Worm (Caenorhabditis elegans) whole organism, midembryonic: ENCODE measurements around the gene C33D3.5.

ENCODE experiments used
- T22C8.4 ChIP-seq: fragments of 200-800 bp; sonication (Bioruptor generic); IDR thresholded peaks from 2 replicates; pipeline ENCODE4 v1.3.6; 2022; ENCODE audit warnings: missing genetic modification characterization, missing compliant biosample characterization
- cog-1 ChIP-seq: sonication (generic microtip); optimal IDR thresholded peaks from 2 replicates; lab custom pipeline; 2016; ENCODE audit warnings: missing genetic modification characterization, missing compliant biosample characterization
- flt-1 ChIP-seq: fragments of 200-800 bp; sonication (Bioruptor generic); IDR thresholded peaks from 2 replicates; pipeline ENCODE4 v1.3.6; 2022; ENCODE audit warnings: missing genetic modification characterization, missing compliant biosample characterization
- klf-2 ChIP-seq: fragments of 200-800 bp; sonication (Bioruptor generic); conservative IDR thresholded peaks from 2 replicates; pipeline ENCODE4 v1.3.6; 2022; ENCODE audit warnings: missing genetic modification reagents, missing genetic modification characterization, missing compliant biosample characterization
- med-1 ChIP-seq: sonication (generic microtip); optimal IDR thresholded peaks from 2 replicates; lab custom pipeline; 2017; ENCODE audit warnings: missing genetic modification characterization, mild to moderate bottlenecking, missing compliant biosample characterization, antibody characterized with exemption, missing genetic modification reagents; ENCODE audit not compliant: insufficient read depth
- ref-1 ChIP-seq: fragments of 200-800 bp; sonication (Bioruptor generic); conservative IDR thresholded peaks from 2 replicates; pipeline ENCODE4 v1.3.6; 2022; ENCODE audit warnings: missing genetic modification reagents, missing genetic modification characterization, missing compliant biosample characterization
- tab-1 ChIP-seq: fragments of 200-800 bp; sonication (Bioruptor generic); IDR thresholded peaks from 2 replicates; pipeline ENCODE4 v1.3.6; 2022; ENCODE audit warnings: missing genetic modification characterization, missing compliant biosample characterization
- ztf-23 ChIP-seq: fragments of 200-800 bp; sonication (Bioruptor generic); IDR thresholded peaks from 2 replicates; pipeline ENCODE4 v1.3.6; 2022; ENCODE audit warnings: missing genetic modification reagents, missing genetic modification characterization, missing compliant biosample characterization
- ztf-29 ChIP-seq: fragments of 200-800 bp; sonication (Bioruptor generic); IDR thresholded peaks from 2 replicates; pipeline ENCODE4 v1.3.6; 2022; ENCODE audit warnings: missing genetic modification reagents, missing genetic modification characterization, missing compliant biosample characterization

C33D3.5 gene

DNA sequence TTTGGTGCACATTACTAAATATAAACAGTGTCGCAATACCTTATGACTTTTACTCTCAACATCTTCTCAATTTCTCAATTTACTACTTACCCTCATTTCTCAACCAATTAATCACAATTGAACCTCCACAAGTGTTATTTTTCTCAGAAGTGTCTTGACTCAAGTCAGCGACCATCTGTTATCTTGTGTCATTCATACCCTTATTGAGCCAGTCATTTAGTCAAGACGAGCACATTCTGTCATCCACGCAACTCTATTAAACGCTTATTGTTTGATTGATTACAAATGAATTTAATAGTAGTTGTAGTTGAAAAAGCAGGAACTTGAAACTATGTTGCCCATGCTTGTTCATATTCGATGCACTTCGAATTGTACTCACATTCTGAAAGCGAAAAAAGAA, 12.2 kb downstream of the C33D3.5 start:
- no peak for TF ChIP-seq flt-1 (GFP tag; lab: Robert Waterston, UW)
- TF ChIP-seq ztf-23 (GFP tag; lab: Robert Waterston, UW) = no peak
- TF ChIP-seq ref-1 (GFP tag; lab: Robert Waterston, UW) = no peak
- no peak for TF ChIP-seq tab-1
- TF ChIP-seq ztf-29 = no peak
- TF ChIP-seq T22C8.4 = no peak

ce11 chrX:10505193-10505592, 14.0 kb downstream of the C33D3.5 start:
- no peak for TF ChIP-seq cog-1 (tag; lab: Kevin White, UChicago)
- TF ChIP-seq ref-1 (GFP tag; lab: Robert Waterston, UW) = no peak
- TF ChIP-seq klf-2 = no peak

- TF ChIP-seq T22C8.4 (no peak), cog-1 (tag; lab: Kevin White, UChicago) (no peak), flt-1 (GFP tag; lab: Robert Waterston, UW) (no peak), med-1 (GFP tag; lab: Kevin White, UChicago) (no peak), ztf-23 (GFP tag; lab: Robert Waterston, UW) (no peak), tab-1 (no peak), klf-2 (no peak), ztf-29 (no peak), ref-1 (GFP tag; lab: Robert Waterston, UW) (no peak)
These were observed 16.8 kb downstream of the C33D3.5 start for ce11 chrX:10507971-10508370.

DNA sequence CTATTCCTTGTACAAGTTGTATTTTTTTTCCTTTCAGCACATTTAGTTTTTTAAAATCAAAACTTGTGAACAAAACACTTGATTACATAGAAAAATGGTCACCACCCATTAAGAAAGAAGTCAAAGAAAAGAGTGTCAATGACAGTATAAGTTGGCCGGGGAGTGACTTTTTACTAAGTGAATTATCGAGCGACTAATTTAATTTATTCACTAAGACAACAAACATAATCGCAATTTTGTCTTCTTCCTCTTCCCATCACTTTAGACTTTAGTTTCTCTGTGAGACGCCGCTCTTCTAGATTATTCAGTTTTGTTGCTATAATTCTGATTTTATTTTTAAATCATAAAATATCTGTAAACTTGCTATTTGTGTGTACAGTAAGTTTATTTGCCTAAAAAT, 22.9 kb downstream of the C33D3.5 start:
- no peak for TF ChIP-seq klf-2
- TF ChIP-seq ref-1 (GFP tag; lab: Robert Waterston, UW) = no peak
- TF ChIP-seq cog-1 (tag; lab: Kevin White, UChicago) = no peak
- TF ChIP-seq ztf-29 = no peak
- TF ChIP-seq tab-1 = no peak
- TF ChIP-seq med-1 (GFP tag; lab: Kevin White, UChicago) = no peak
- TF ChIP-seq flt-1 (GFP tag; lab: Robert Waterston, UW) = no peak
- no peak for TF ChIP-seq ztf-23 (GFP tag; lab: Robert Waterston, UW)
- TF ChIP-seq T22C8.4 = no peak

DNA sequence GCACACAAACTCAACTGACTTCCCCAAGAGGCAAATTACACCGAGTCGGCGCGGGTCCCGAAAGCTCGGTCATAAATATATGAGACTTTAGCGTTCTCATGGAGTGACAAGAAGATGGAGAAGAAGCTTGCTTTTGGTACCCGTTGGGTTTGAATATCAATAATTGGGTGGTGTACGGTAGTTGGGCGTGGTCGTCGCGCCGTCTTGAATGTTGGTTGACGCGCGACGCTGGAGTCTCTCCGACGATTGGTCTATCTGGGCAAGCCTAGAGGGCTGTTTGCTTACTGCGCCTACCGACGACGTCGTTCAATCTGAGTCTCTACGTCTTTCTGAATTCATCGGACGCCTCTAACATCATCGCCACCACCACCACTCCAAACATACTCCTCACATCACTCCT, 23.7 kb downstream of the C33D3.5 start:
- TF ChIP-seq T22C8.4 = no peak
- TF ChIP-seq cog-1 (tag; lab: Kevin White, UChicago) = no peak
- no peak for TF ChIP-seq ztf-29
- no peak for TF ChIP-seq ref-1 (GFP tag; lab: Robert Waterston, UW)
- TF ChIP-seq tab-1 = no peak
- no peak for TF ChIP-seq klf-2
- TF ChIP-seq ztf-23 (GFP tag; lab: Robert Waterston, UW) = no peak
- no peak for TF ChIP-seq flt-1 (GFP tag; lab: Robert Waterston, UW)
- no peak for TF ChIP-seq med-1 (GFP tag; lab: Kevin White, UChicago)

- TF ChIP-seq ref-1 (GFP tag; lab: Robert Waterston, UW) (no peak), med-1 (GFP tag; lab: Kevin White, UChicago) (no peak), klf-2 (no peak), T22C8.4 (no peak), ztf-29 (no peak), ztf-23 (GFP tag; lab: Robert Waterston, UW) (no peak), flt-1 (GFP tag; lab: Robert Waterston, UW) (no peak), tab-1 (no peak), cog-1 (tag; lab: Kevin White, UChicago) (no peak)
These were observed 25.4 kb downstream of the C33D3.5 start for ce11 chrX:10516549-10516948.

- TF ChIP-seq klf-2 (no peak), tab-1 (no peak), med-1 (GFP tag; lab: Kevin White, UChicago) (no peak)
These were observed 29.0 kb downstream of the C33D3.5 start for ce11 chrX:10520185-10520584.

- TF ChIP-seq klf-2 (no peak), ztf-29 (no peak), flt-1 (GFP tag; lab: Robert Waterston, UW) (no peak), ztf-23 (GFP tag; lab: Robert Waterston, UW) (no peak), ref-1 (GFP tag; lab: Robert Waterston, UW) (no peak), cog-1 (tag; lab: Kevin White, UChicago) (no peak), T22C8.4 (no peak), tab-1 (no peak), med-1 (GFP tag; lab: Kevin White, UChicago) (no peak)
These were observed 30.2 kb downstream of the C33D3.5 start, which contains the start of gene F14F3.4 for ce11 chrX:10521313-10521712. TSS of gene F14F3.4 (minus strand) at chrX:10521413.

- TF ChIP-seq ztf-29 (no peak), klf-2 (no peak), cog-1 (tag; lab: Kevin White, UChicago) (peak; percentile 62), T22C8.4 (no peak), ref-1 (GFP tag; lab: Robert Waterston, UW) (no peak), flt-1 (GFP tag; lab: Robert Waterston, UW) (0 out of 2 replicates have a peak, but pooled peaks have one; percentile 16), med-1 (GFP tag; lab: Kevin White, UChicago) (no peak), ztf-23 (GFP tag; lab: Robert Waterston, UW) (0 out of 2 replicates have a peak, but pooled peaks have one; percentile 45), tab-1 (0 out of 2 replicates have a peak, but pooled peaks have one; percentile 71)
These were observed 33.4 kb downstream of the C33D3.5 start, which contains the start of the genes mboa-7 and git-1 for ce11 chrX:10524483-10524948. TSS of gene mboa-7 (minus strand) at chrX:10524565. TSS of gene git-1 (plus strand) at chrX:10524898.

DNA sequence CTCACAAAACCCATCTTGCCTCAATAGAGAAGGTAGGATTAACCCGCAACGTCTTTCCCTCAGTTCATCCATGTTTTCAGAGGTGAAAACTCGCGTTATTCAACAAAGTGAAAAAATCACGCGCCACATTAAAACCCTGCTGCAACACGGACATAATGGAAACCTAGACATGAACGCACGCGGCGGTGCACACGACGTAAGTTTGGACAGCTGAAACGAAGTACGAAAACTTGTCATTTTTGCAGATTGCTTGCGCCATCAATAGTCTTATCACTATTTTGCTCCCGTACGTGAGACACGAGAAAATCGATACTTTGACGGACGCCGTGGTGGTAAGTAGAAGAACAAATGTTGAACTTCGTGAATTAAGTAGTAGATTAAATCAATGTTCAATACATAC, 36.3 kb downstream of the C33D3.5 start:
- no peak for TF ChIP-seq ref-1 (GFP tag; lab: Robert Waterston, UW)
- no peak for TF ChIP-seq cog-1 (tag; lab: Kevin White, UChicago)
- TF ChIP-seq T22C8.4 = no peak
- no peak for TF ChIP-seq ztf-29
- TF ChIP-seq med-1 (GFP tag; lab: Kevin White, UChicago) = no peak
- TF ChIP-seq ztf-23 (GFP tag; lab: Robert Waterston, UW) = no peak
- no peak for TF ChIP-seq klf-2
- TF ChIP-seq tab-1 = no peak
- no peak for TF ChIP-seq flt-1 (GFP tag; lab: Robert Waterston, UW)
